Worm (Caenorhabditis elegans) whole organism, early embryonic: ENCODE data around the gene C35A11.3.

Experiments used
- B0310.2 ChIP-seq: sonication (generic microtip); optimal IDR thresholded peaks from 2 replicates; lab custom pipeline; 2016; ENCODE audit warnings: mild to moderate bottlenecking, missing genetic modification characterization, missing compliant biosample characterization
- F13C5.2 ChIP-seq: sonication (generic microtip); optimal IDR thresholded peaks from 2 replicates; lab custom pipeline; 2017; ENCODE audit warnings: mild to moderate bottlenecking, missing genetic modification characterization, inconsistent platforms, missing compliant biosample characterization
- aly-1 ChIP-seq: sonication (generic microtip); optimal IDR thresholded peaks from 2 replicates; lab custom pipeline; 2016; ENCODE audit warnings: missing genetic modification characterization, missing compliant biosample characterization
- ama-1 ChIP-seq: fragments of 150-350 bp; optimal IDR thresholded peaks from 2 replicates; lab custom pipeline; 2014
- ceh-13 ChIP-seq: fragments of 200-800 bp; sonication (Bioruptor generic); optimal IDR thresholded peaks from 2 replicates; lab custom pipeline; 2018; ENCODE audit warnings: mild to moderate bottlenecking, missing genetic modification characterization, missing compliant biosample characterization
- ceh-36 ChIP-seq: sonication (generic microtip); optimal IDR thresholded peaks from 2 replicates; lab custom pipeline; 2016; ENCODE audit warnings: missing genetic modification characterization, inconsistent platforms, missing compliant biosample characterization
- ets-7 ChIP-seq: sonication (generic microtip); optimal IDR thresholded peaks from 2 replicates; lab custom pipeline; 2016; ENCODE audit warnings: missing genotype, missing genetic modification characterization, missing compliant biosample characterization
- flt-1 ChIP-seq: fragments of 200-800 bp; sonication (Bioruptor generic); IDR thresholded peaks from 2 replicates; pipeline ENCODE4 v1.3.6; 2022; ENCODE audit warnings: missing genetic modification characterization, missing compliant biosample characterization
- hmbx-1 ChIP-seq: sonication (generic microtip); optimal IDR thresholded peaks from 2 replicates; lab custom pipeline; 2016; ENCODE audit warnings: mild to moderate bottlenecking, missing genetic modification characterization, missing compliant biosample characterization
- hmg-4 ChIP-seq: fragments of 200-800 bp; sonication (Bioruptor generic); optimal IDR thresholded peaks from 2 replicates; lab custom pipeline; 2018; ENCODE audit warnings: mild to moderate bottlenecking, missing genetic modification characterization, missing compliant biosample characterization
- hnd-1 ChIP-seq: sonication (generic microtip); optimal IDR thresholded peaks from 2 replicates; lab custom pipeline; 2016; ENCODE audit warnings: missing genetic modification characterization, missing compliant biosample characterization
- pes-1 ChIP-seq: fragments of 200-800 bp; sonication (Bioruptor generic); IDR thresholded peaks from 2 replicates; pipeline ENCODE4 v1.3.6; 2022; ENCODE audit warnings: missing genetic modification reagents, missing genetic modification characterization, missing compliant biosample characterization
- scrt-1 ChIP-seq: fragments of 200-800 bp; sonication (Bioruptor generic); IDR thresholded peaks from 2 replicates; pipeline ENCODE4 v1.3.6; 2022; ENCODE audit warnings: missing genetic modification characterization, missing compliant biosample characterization
- sea-1 ChIP-seq: fragments of 200-800 bp; sonication (Bioruptor generic); conservative IDR thresholded peaks from 2 replicates; pipeline ENCODE4 v1.3.6; 2022; ENCODE audit warnings: missing genetic modification characterization, missing compliant biosample characterization
- tbx-11 ChIP-seq: fragments of 200-800 bp; sonication (Bioruptor generic); IDR thresholded peaks from 2 replicates; pipeline ENCODE4 v1.3.6; 2022; ENCODE audit warnings: missing genetic modification characterization, missing compliant biosample characterization
- tbx-37 ChIP-seq: fragments of 200-800 bp; sonication (Bioruptor generic); conservative IDR thresholded peaks from 2 replicates; pipeline ENCODE4 v1.3.6; 2022; ENCODE audit warnings: missing genetic modification reagents, missing genetic modification characterization, missing compliant biosample characterization
- tra-4 ChIP-seq: sonication (generic microtip); optimal IDR thresholded peaks from 2 replicates; lab custom pipeline; 2017; ENCODE audit warnings: missing genetic modification characterization, missing compliant biosample characterization

C35A11.3 gene

DNA sequence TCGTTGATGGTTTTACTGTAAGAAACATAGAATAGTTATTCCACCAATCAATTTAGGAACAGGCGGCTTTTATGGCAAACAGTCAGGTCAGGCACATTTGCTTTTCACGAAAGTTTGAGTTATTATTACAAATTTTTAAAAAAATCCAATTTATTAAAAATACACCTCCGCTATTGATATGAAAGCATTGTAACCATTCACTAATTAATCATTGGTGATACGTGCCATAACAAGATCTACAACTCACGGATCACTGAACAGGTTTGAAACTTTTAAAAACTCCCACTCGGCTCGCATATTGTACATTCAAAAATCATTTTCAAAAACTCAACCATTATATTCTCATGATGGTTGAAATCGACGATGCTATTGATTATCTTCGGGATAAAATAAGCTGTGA lies 32.7 kb upstream of the C35A11.3 start, which contains the start of gene srg-27:
Gene srg-27, plus strand, starts transcription at position 301 of the 400 bp plus-strand sequence.
- no peak for TF ChIP-seq tra-4

DNA sequence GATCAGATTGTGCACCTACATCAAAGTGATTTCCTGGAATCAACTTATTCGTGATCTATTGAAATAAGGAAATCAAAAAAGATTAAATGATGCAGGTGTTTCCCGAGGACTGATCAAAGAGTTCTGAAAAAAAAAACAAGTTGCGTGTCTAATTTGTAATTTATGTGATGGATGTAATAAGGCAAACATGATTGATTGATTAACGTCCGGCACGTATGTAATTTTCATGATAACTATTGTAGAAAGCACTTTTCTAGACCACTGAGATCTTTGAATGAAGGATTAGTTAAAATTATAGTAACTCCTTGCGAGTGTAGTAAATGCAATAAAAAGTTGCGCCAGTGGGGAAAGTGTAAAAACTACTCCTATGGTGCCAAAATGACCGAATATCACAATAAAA lies 26.8 kb upstream of the C35A11.3 start, which contains the start of gene srg-25:
Gene srg-25, minus strand, starts transcription at position 101 of the 400 bp plus-strand sequence.
- TF ChIP-seq ceh-36 (tag; lab: Kevin White, UChicago) (no peak), hmg-4 (GFP tag; lab: Kevin White, UChicago) (no peak), ama-1 (no peak), flt-1 (GFP tag; lab: Robert Waterston, UW) (no peak)

ce11 chrV:5349471-5349870 lies 22.7 kb upstream of the C35A11.3 start, which contains the start of gene T09D3.3:
Gene T09D3.3 (minus strand): TSS chrV:5349571.
- TF ChIP-seq ceh-36 (tag; lab: Kevin White, UChicago) (no peak), sea-1 (no peak), ama-1 (no peak), flt-1 (GFP tag; lab: Robert Waterston, UW) (no peak), hnd-1 (tag; lab: Kevin White, UChicago) (no peak), ets-7 (tag; lab: Kevin White, UChicago) (no peak), ceh-13 (no peak), hmg-4 (GFP tag; lab: Kevin White, UChicago) (no peak), aly-1 (tag; lab: Kevin White, UChicago) (no peak), tra-4 (no peak), tbx-11 (GFP tag; lab: Robert Waterston, UW) (no peak), pes-1 (GFP tag; lab: Robert Waterston, UW) (no peak), B0310.2 (tag; lab: Kevin White, UChicago) (no peak), scrt-1 (no peak), hmbx-1 (tag; lab: Kevin White, UChicago) (no peak), tbx-37 (GFP tag; lab: Robert Waterston, UW) (no peak)

- TF ChIP-seq scrt-1 (no peak), hnd-1 (tag; lab: Kevin White, UChicago) (no peak), sea-1 (no peak), F13C5.2 (tag; lab: Kevin White, UChicago) (no peak), tbx-11 (GFP tag; lab: Robert Waterston, UW) (no peak), flt-1 (GFP tag; lab: Robert Waterston, UW) (no peak), tbx-37 (GFP tag; lab: Robert Waterston, UW) (no peak), aly-1 (tag; lab: Kevin White, UChicago) (no peak)
Measured at ce11 chrV:5351483-5351882, 20.7 kb upstream of the C35A11.3 start, which contains the start of gene srd-9. Gene srd-9 (plus strand): TSS chrV:5351783.

DNA sequence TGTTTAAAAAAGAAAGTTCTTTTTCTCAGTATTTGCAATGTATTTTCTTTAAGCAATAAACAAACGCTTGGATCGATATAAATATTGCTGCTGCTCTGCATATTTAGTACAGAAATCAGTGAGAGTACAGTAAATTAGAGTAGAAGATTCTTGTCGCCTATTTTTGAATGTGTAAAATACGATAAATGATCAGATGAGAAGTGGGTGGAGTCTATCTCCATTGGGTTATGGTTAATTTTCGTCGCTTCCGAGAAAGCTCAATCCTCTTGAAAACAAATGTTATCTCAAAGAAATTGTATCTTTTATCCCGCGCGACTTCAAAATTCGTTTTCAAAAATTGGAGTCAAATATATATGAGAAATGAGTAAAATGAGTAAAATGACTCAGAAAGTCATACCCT lies 13.4 kb upstream of the C35A11.3 start, which contains the start of gene nhr-216:
Gene nhr-216, minus strand, starts transcription at position 101 of the 400 bp plus-strand sequence.
- TF ChIP-seq pes-1 (GFP tag; lab: Robert Waterston, UW) (no peak), tbx-37 (GFP tag; lab: Robert Waterston, UW) (no peak), B0310.2 (tag; lab: Kevin White, UChicago) (no peak), tra-4 (no peak), aly-1 (tag; lab: Kevin White, UChicago) (no peak), ets-7 (tag; lab: Kevin White, UChicago) (no peak), hnd-1 (tag; lab: Kevin White, UChicago) (no peak), flt-1 (GFP tag; lab: Robert Waterston, UW) (no peak), F13C5.2 (tag; lab: Kevin White, UChicago) (no peak), hmbx-1 (tag; lab: Kevin White, UChicago) (no peak), sea-1 (no peak), tbx-11 (GFP tag; lab: Robert Waterston, UW) (no peak), ceh-13 (no peak), ceh-36 (tag; lab: Kevin White, UChicago) (no peak), hmg-4 (GFP tag; lab: Kevin White, UChicago) (no peak), ama-1 (no peak), scrt-1 (no peak)

- TF ChIP-seq ama-1 (no peak), ets-7 (tag; lab: Kevin White, UChicago) (no peak), scrt-1 (no peak), F13C5.2 (tag; lab: Kevin White, UChicago) (no peak), tbx-37 (GFP tag; lab: Robert Waterston, UW) (no peak), tra-4 (no peak), sea-1 (no peak)
Measured at ce11 chrV:5362220-5362619, 10.0 kb upstream of the C35A11.3 start.

DNA sequence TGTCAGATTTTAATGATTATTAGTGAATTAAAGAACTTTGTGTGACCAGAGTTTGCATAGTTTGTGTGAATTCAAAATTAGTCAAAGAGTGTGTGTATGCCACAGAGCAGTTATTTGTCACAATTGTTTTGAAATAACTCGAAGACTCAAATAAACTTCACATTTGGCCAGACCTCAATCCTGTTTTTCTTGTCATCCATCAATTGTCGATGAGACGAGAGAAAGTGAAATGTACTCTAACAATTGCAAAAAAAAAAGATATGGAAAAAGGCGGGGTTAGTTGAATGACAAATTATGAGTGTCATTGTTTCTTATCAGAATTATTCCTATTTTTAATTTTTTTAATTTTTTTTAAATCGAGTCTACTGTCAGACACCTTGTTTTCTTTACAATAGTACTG lies 7.4 kb upstream of the C35A11.3 start, which contains the start of gene T09D3.8:
Gene T09D3.8, plus strand, starts transcription at position 301 of the 400 bp plus-strand sequence.
- TF ChIP-seq F13C5.2 (tag; lab: Kevin White, UChicago) (no peak), ceh-13 (no peak), aly-1 (tag; lab: Kevin White, UChicago) (no peak), ceh-36 (tag; lab: Kevin White, UChicago) (no peak), tra-4 (no peak), tbx-37 (GFP tag; lab: Robert Waterston, UW) (no peak), sea-1 (no peak), hmbx-1 (tag; lab: Kevin White, UChicago) (no peak), ama-1 (no peak)

ce11 chrV:5368792-5369191 lies 3.4 kb upstream of the C35A11.3 start, which contains the start of gene T09D3.9:
Gene T09D3.9 (minus strand): TSS chrV:5368892.
- TF ChIP-seq B0310.2 (tag; lab: Kevin White, UChicago) (no peak), pes-1 (GFP tag; lab: Robert Waterston, UW) (no peak), ceh-36 (tag; lab: Kevin White, UChicago) (no peak)
